Fruit fly (Drosophila melanogaster): ENCODE data around the gene Remo.

The Remo gene

dm6 chrX:13275139-13275538, 12.7 kb upstream of the Remo start (continued):
- TF ChIP-seq dmrt99B (tag; optimal IDR thresholded peaks at IDR 0.05) = peak; percentile 75
- peak; percentile 18 for TF ChIP-seq CG2875 (GFP tag; optimal IDR thresholded peaks at IDR 0.05)
- 0 out of 3 replicates have a peak, but pooled peaks have one; percentile 14 for TF ChIP-seq ci (GFP tag; IDR thresholded peaks at IDR 0.05)
- peak; percentile 55 for TF ChIP-seq ind (GFP tag; optimal IDR thresholded peaks at IDR 0.05)
- peak; percentile 65 for TF ChIP-seq CG13424 (tag; optimal IDR thresholded peaks at IDR 0.05)
- TF ChIP-seq sima (GFP tag; optimal IDR thresholded peaks at IDR 0.05) = no peak
- TF ChIP-seq CG10979 (tag; optimal IDR thresholded peaks at IDR 0.05) = peak; percentile 64
- TF ChIP-seq CG18619 (GFP tag; optimal IDR thresholded peaks at IDR 0.05) = peak; percentile 19
- 0 out of 2 replicates have a peak, but pooled peaks have one; percentile 50 for TF ChIP-seq stc (GFP tag; IDR thresholded peaks at IDR 0.05)
- TF ChIP-seq ATbp (GFP tag; optimal IDR thresholded peaks at IDR 0.05) = peak; percentile 22
- TF ChIP-seq CG42726 (GFP tag; IDR thresholded peaks at IDR 0.05; ENCODE audit: partially characterized antibody) = no peak
- TF ChIP-seq CG18262 (tag; optimal IDR thresholded peaks at IDR 0.05) = peak; percentile 69
- no peak for TF ChIP-seq CG17186 (GFP tag; optimal IDR thresholded peaks at IDR 0.05)
- no peak for TF ChIP-seq Eip74EF (GFP tag; optimal IDR thresholded peaks at IDR 0.05)
- peak; percentile 47 for TF ChIP-seq Nf-YC (tag; optimal IDR thresholded peaks at IDR 0.05)
- 0 out of 3 replicates have a peak, but pooled peaks have one; percentile 12 for TF ChIP-seq B-H1 (GFP tag; IDR thresholded peaks at IDR 0.05)
- peak; percentile 27 for TF ChIP-seq CG9727 (GFP tag; optimal IDR thresholded peaks at IDR 0.05)
- TF ChIP-seq tin (GFP tag; optimal IDR thresholded peaks at IDR 0.05) = peak; percentile 37
- TF ChIP-seq CG14441 (GFP tag; IDR thresholded peaks at IDR 0.05) = 0 out of 2 replicates have a peak, but pooled peaks have one; percentile 11
- TF ChIP-seq CG17829 (tag; optimal IDR thresholded peaks at IDR 0.05) = peak; percentile 47
- peak; percentile 31 for TF ChIP-seq CG17385 (GFP tag; optimal IDR thresholded peaks at IDR 0.05)
- no peak for TF ChIP-seq Ets97D (GFP tag; optimal IDR thresholded peaks at IDR 0.05)
- peak; percentile 31 for TF ChIP-seq CG11723 (GFP tag; optimal IDR thresholded peaks at IDR 0.05)
- TF ChIP-seq CG12219 (GFP tag; optimal IDR thresholded peaks at IDR 0.05) = no peak
- peak; percentile 25; the same call in 1 of the 2 replicates for TF ChIP-seq Taf1 (GFP tag; IDR thresholded peaks at IDR 0.05)
- TF ChIP-seq CG3281 (GFP tag; optimal IDR thresholded peaks at IDR 0.05) = peak; percentile 33
- TF ChIP-seq CG7357 (GFP tag; IDR thresholded peaks at IDR 0.05) = peak; percentile 41; the same call in 1 of the 3 replicates
- peak; percentile 32 for TF ChIP-seq CG16815 (GFP tag; optimal IDR thresholded peaks at IDR 0.05)
- TF ChIP-seq sim (GFP tag; IDR thresholded peaks at IDR 0.05) = no peak
- peak; percentile 19 for TF ChIP-seq run (tag; optimal IDR thresholded peaks at IDR 0.05)
- no peak for TF ChIP-seq CG15073 (GFP tag; optimal IDR thresholded peaks at IDR 0.05)
- TF ChIP-seq Optix (GFP tag; IDR thresholded peaks at IDR 0.05) = no peak
- TF ChIP-seq CG30020 (tag; optimal IDR thresholded peaks at IDR 0.05) = peak; percentile 2
- TF ChIP-seq phol (tag; optimal IDR thresholded peaks at IDR 0.05) = peak; percentile 71
- TF ChIP-seq CoRest (tag; optimal IDR thresholded peaks at IDR 0.05) = peak; percentile 73
- TF ChIP-seq Dad (GFP tag; optimal IDR thresholded peaks at IDR 0.05) = no peak
- TF ChIP-seq Meics (GFP tag; optimal IDR thresholded peaks at IDR 0.05) = peak; percentile 67
- TF ChIP-seq CG17361 (GFP tag; IDR thresholded peaks at IDR 0.05) = peak; percentile 70; the same call in 2 of the 3 replicates
- TF ChIP-seq CG6689 (GFP tag; IDR thresholded peaks at IDR 0.05) = peak; percentile 43
- TF ChIP-seq CG6854 (GFP tag; optimal IDR thresholded peaks at IDR 0.05) = no peak
- peak; percentile 3 for TF ChIP-seq lilli (GFP tag; optimal IDR thresholded peaks at IDR 0.05)
- TF ChIP-seq Sox100B (GFP tag; optimal IDR thresholded peaks at IDR 0.05) = peak; percentile 69
- peak; percentile 18 for TF ChIP-seq trem (tag; optimal IDR thresholded peaks at IDR 0.05)
- TF ChIP-seq nerfin-1 (tag; optimal IDR thresholded peaks at IDR 0.05) = peak; percentile 10
- peak; percentile 63 for TF ChIP-seq dysf (GFP tag; IDR thresholded peaks at IDR 0.05)
- peak; percentile 66 for TF ChIP-seq CG7839 (tag; optimal IDR thresholded peaks at IDR 0.05)
- no peak; the same call in 1 of the 2 replicates for TF ChIP-seq E2f2 (GFP tag; IDR thresholded peaks at IDR 0.05)
- TF ChIP-seq Med (GFP tag) = peak; percentile 37
- peak; percentile 20 for TF ChIP-seq Asciz (GFP tag; optimal IDR thresholded peaks at IDR 0.05)
- peak; percentile 14 for TF ChIP-seq Hand (GFP tag; optimal IDR thresholded peaks at IDR 0.05)
